Worm (Caenorhabditis elegans) whole organism, L4 larva: Measurements from ENCODE around the gene ZK892.6.

ENCODE experiments used
- ceh-20 ChIP-seq: fragments of 200-800 bp; sonication (Bioruptor generic); IDR thresholded peaks from 2 replicates; pipeline ENCODE4 v1.3.6; 2022; ENCODE audit warnings: missing genetic modification reagents, missing genetic modification characterization, missing compliant biosample characterization
- egl-27 ChIP-seq: sonication (generic microtip); optimal IDR thresholded peaks from 3 replicates; lab custom pipeline; 2017; ENCODE audit warnings: missing biosample characterization, missing genetic modification reagents, missing genetic modification characterization
- lim-7 ChIP-seq: fragments of 200-800 bp; sonication (Bioruptor generic); IDR thresholded peaks from 2 replicates; pipeline ENCODE4 v1.3.6; 2022; ENCODE audit warnings: missing genetic modification characterization, missing compliant biosample characterization
- lin-13 ChIP-seq: fragments of 150-350 bp; optimal IDR thresholded peaks from 2 replicates; lab custom pipeline; 2014; ENCODE audit warnings: missing biosample characterization, missing genetic modification reagents, missing genetic modification characterization
- snpc-4 ChIP-seq: fragments of 150-350 bp; optimal IDR thresholded peaks from 2 replicates; lab custom pipeline; 2014; ENCODE audit warnings: missing biosample characterization, missing genetic modification characterization
- ztf-11 ChIP-seq: fragments of 150-350 bp; optimal IDR thresholded peaks from 2 replicates; lab custom pipeline; 2014; ENCODE audit warnings: missing biosample characterization, missing genetic modification characterization

DNA sequence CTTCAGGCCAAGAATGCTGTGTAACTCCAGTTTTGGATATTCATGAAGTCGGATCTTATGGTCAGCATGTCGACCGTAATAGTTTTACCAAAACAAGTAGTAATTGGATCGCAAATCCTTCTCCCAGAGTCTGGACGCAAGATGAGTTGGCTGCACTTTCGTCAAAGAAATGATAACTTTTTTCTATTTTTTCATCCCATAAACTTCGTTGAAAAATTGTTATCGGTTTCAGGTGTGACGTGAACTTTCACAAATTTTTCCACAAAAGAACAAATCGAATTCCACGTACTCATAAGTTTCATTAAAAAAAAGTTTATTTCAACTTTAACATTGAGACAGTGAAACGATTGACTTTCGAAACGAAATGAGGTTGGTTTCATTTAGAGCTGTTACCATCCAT, 28.0 kb upstream of the ZK892.6 start, which contains the start of gene ZK892.5:
- TF ChIP-seq lim-7, result no peak
- TF ChIP-seq ztf-11 (tag; lab: Kevin White, UChicago), result no peak
- no peak for TF ChIP-seq lin-13 (GFP tag; lab: Kevin White, UChicago)
- TF ChIP-seq ceh-20 (GFP tag; lab: Robert Waterston, UW), result no peak
- TF ChIP-seq snpc-4 (tag; lab: Kevin White, UChicago), result no peak
- TF ChIP-seq egl-27 (tag; lab: Kevin White, UChicago), result no peak
